Fruit fly (Drosophila melanogaster): ENCODE measurements around the gene Polr3G.

DNA sequence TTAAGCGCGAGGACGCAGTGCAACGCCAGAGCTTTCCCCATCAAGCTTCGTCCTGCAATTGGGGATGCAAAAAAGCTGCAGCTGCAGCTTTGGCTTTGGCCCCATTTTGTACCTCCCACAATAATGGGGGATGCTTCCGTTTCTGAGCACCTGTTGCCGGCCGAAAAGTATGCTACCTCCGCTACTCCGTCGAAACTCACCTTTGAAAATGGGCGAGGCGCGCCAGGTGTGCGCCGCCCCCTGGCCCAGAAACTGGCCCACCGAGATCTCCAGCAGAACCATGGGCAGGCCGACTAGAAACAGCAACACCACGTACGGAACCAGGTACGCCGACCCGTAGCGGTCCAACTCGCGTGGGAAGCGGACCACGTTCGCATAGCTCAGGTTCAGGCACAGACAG, 25.5 kb downstream of the Polr3G start:
- TF ChIP-seq cic (GFP tag; optimal IDR thresholded peaks at IDR 0.05) (no peak), Crg-1 (GFP tag; optimal IDR thresholded peaks at IDR 0.05) (no peak), pad (GFP tag; optimal IDR thresholded peaks at IDR 0.05) (no peak), bab1 (GFP tag; optimal IDR thresholded peaks at IDR 0.05) (no peak), kay (GFP tag; ENCODE audit: borderline replicate concordance) (no peak), Hr96 (GFP tag; optimal IDR thresholded peaks at IDR 0.05) (no peak), CG7045 (GFP tag; optimal IDR thresholded peaks at IDR 0.05) (no peak), CG1620 (GFP tag; optimal IDR thresholded peaks at IDR 0.05) (no peak), Mnt (GFP tag; optimal IDR thresholded peaks at IDR 0.05) (no peak), tj (GFP tag; optimal IDR thresholded peaks at IDR 0.05) (no peak)

Measured in whole organism, adult.